Fruit fly (Drosophila melanogaster) whole organism, embryonic: ENCODE measurements around the gene CG42591.
A peak's percentile ranks its signal among the peaks of the same experiment; 100 is the strongest.

Experiments used
- Ada2b ChIP-seq: fragments of 200-800 bp; sonication (Bioruptor generic); IDR thresholded peaks from 2 replicates; pipeline ENCODE4 v1.3.6; 2022; ENCODE audit warnings: missing biosample characterization, missing genetic modification characterization
- B-H2 ChIP-seq: fragments of 200-800 bp; sonication (Bioruptor generic); optimal IDR thresholded peaks from 2 replicates; lab custom pipeline; 2018; ENCODE audit warnings: missing biosample characterization, mild to moderate bottlenecking, missing genetic modification characterization
- CG1233 ChIP-seq: fragments of 200-800 bp; sonication (Bioruptor generic); optimal IDR thresholded peaks from 4 replicates; lab custom pipeline; 2018; ENCODE audit warnings: missing biosample characterization, mild to moderate bottlenecking, missing genetic modification characterization
- CG12391 ChIP-seq: fragments of 200-800 bp; sonication (Bioruptor generic); optimal IDR thresholded peaks from 3 replicates; lab custom pipeline; 2018; ENCODE audit warnings: missing biosample characterization, mild to moderate bottlenecking, missing genetic modification characterization, moderate library complexity
- CG12659 ChIP-seq: fragments of 200-800 bp; sonication (Bioruptor generic); optimal IDR thresholded peaks from 3 replicates; lab custom pipeline; 2017; ENCODE audit warnings: mild to moderate bottlenecking, missing biosample characterization, missing genetic modification reagents, missing genetic modification characterization
- CG14710 ChIP-seq: fragments of 200-800 bp; sonication (Bioruptor generic); optimal IDR thresholded peaks from 3 replicates; lab custom pipeline; 2019; ENCODE audit warnings: missing biosample characterization, mild to moderate bottlenecking, missing genetic modification characterization, moderate library complexity
- CG17328 ChIP-seq: fragments of 200-800 bp; sonication (Bioruptor generic); IDR thresholded peaks from 2 replicates; pipeline ENCODE4 v1.3.6; 2022; ENCODE audit warnings: missing biosample characterization, missing genetic modification characterization
- CG18262 ChIP-seq: fragments of 200-800 bp; optimal IDR thresholded peaks from 3 replicates; lab custom pipeline; 2019; ENCODE audit warnings: missing biosample characterization, mild to moderate bottlenecking, missing genetic modification characterization, moderate library complexity
- CG18476 ChIP-seq: fragments of 200-800 bp; sonication (Bioruptor generic); optimal IDR thresholded peaks from 2 replicates; lab custom pipeline; 2016; ENCODE audit warnings: missing biosample characterization, mild to moderate bottlenecking, missing genetic modification characterization
- CG18599 ChIP-seq: fragments of 200-800 bp; sonication (Bioruptor generic); optimal IDR thresholded peaks from 3 replicates; lab custom pipeline; 2017; ENCODE audit warnings: missing biosample characterization, missing genetic modification characterization, mild to moderate bottlenecking, moderate library complexity, missing genetic modification reagents
- CG2199 ChIP-seq: fragments of 200-800 bp; sonication (Bioruptor generic); IDR thresholded peaks from 3 replicates; pipeline ENCODE4 v1.3.6; 2022; ENCODE audit warnings: missing biosample characterization, missing genetic modification characterization
- CG30020 ChIP-seq: fragments of 200-800 bp; optimal IDR thresholded peaks from 2 replicates; lab custom pipeline; 2019; ENCODE audit warnings: missing biosample characterization, mild to moderate bottlenecking, missing genetic modification characterization, moderate library complexity
- CG31388 ChIP-seq: fragments of 200-800 bp; sonication (Bioruptor generic); optimal IDR thresholded peaks from 2 replicates; lab custom pipeline; 2016; ENCODE audit warnings: missing biosample characterization, missing genetic modification characterization
- CG3163 ChIP-seq: fragments of 200-800 bp; sonication (Bioruptor generic); optimal IDR thresholded peaks from 3 replicates; lab custom pipeline; 2016; ENCODE audit warnings: missing biosample characterization, missing genetic modification characterization
- CG4424 ChIP-seq: fragments of 200-800 bp; sonication (Bioruptor generic); optimal IDR thresholded peaks from 3 replicates; lab custom pipeline; 2016; ENCODE audit warnings: missing biosample characterization, missing genetic modification characterization
- CG6272 ChIP-seq: fragments of 200-800 bp; sonication (Bioruptor generic); IDR thresholded peaks from 2 replicates; pipeline ENCODE4 v1.3.6; 2022; ENCODE audit warnings: missing biosample characterization, missing genetic modification characterization
- CG7786 ChIP-seq: fragments of 200-800 bp; sonication (Bioruptor generic); optimal IDR thresholded peaks from 2 replicates; lab custom pipeline; 2016; ENCODE audit warnings: missing biosample characterization, missing genetic modification characterization
- CG7928 ChIP-seq: fragments of 200-800 bp; sonication (Bioruptor generic); optimal IDR thresholded peaks from 2 replicates; lab custom pipeline; 2017; ENCODE audit warnings: missing biosample characterization, mild to moderate bottlenecking, missing genetic modification characterization
- CG8359 ChIP-seq: fragments of 200-800 bp; sonication (Bioruptor generic); optimal IDR thresholded peaks from 2 replicates; lab custom pipeline; 2017; ENCODE audit warnings: missing biosample characterization, mild to moderate bottlenecking, missing genetic modification characterization, borderline replicate concordance
- CG9609 ChIP-seq: fragments of 200-800 bp; sonication (Bioruptor generic); optimal IDR thresholded peaks from 3 replicates; lab custom pipeline; 2016; ENCODE audit warnings: missing biosample characterization, missing genetic modification characterization
- D19B ChIP-seq: fragments of 200-800 bp; sonication (Bioruptor generic); optimal IDR thresholded peaks from 2 replicates; lab custom pipeline; 2017; ENCODE audit warnings: missing biosample characterization, mild to moderate bottlenecking, missing genetic modification characterization
- Doc3 ChIP-seq: fragments of 200-800 bp; sonication (Bioruptor generic); IDR thresholded peaks from 3 replicates; pipeline ENCODE4 v1.3.6; 2022; ENCODE audit warnings: missing biosample characterization, missing genetic modification characterization; ENCODE audit not compliant: partially characterized antibody
- Dp ChIP-seq: fragments of 200-800 bp; sonication (Bioruptor generic); optimal IDR thresholded peaks from 2 replicates; lab custom pipeline; 2018; ENCODE audit warnings: missing biosample characterization, mild to moderate bottlenecking, missing genetic modification characterization, moderate library complexity
- Eip74EF ChIP-seq, 2 experiments: fragments of 200-800 bp in 1 of 2; fragments of >200 bp in 1 of 2; sonication (Bioruptor generic) in 1 of 2; optimal IDR thresholded peaks; 2 replicates each; lab custom pipeline; 2017 to 2019; ENCODE audit warnings: missing biosample characterization in 2 of 2, missing genetic modification characterization in 2 of 2, mild to moderate bottlenecking in 1 of 2, moderate library complexity in 1 of 2
- Fer3 ChIP-seq: fragments of 200-800 bp; sonication (Bioruptor generic); optimal IDR thresholded peaks from 2 replicates; lab custom pipeline; 2018; ENCODE audit warnings: missing biosample characterization, mild to moderate bottlenecking, missing genetic modification characterization, moderate library complexity
- MBD-R2 ChIP-seq: fragments of 200-800 bp; sonication (Bioruptor generic); IDR thresholded peaks from 2 replicates; pipeline ENCODE4 v1.3.6; 2022; ENCODE audit warnings: missing biosample characterization, missing genetic modification characterization
- Myb ChIP-seq: fragments of 200-800 bp; sonication (Bioruptor generic); optimal IDR thresholded peaks from 2 replicates; lab custom pipeline; 2016; ENCODE audit warnings: missing biosample characterization, missing genetic modification characterization
- NC2α ChIP-seq: fragments of 200-800 bp; sonication (Bioruptor generic); optimal IDR thresholded peaks from 2 replicates; lab custom pipeline; 2016; ENCODE audit warnings: missing biosample characterization, missing genetic modification characterization
- NC2β ChIP-seq: fragments of 200-800 bp; sonication (Bioruptor generic); optimal IDR thresholded peaks from 2 replicates; lab custom pipeline; 2016; ENCODE audit warnings: missing biosample characterization, missing genetic modification characterization
- Poxn ChIP-seq: fragments of 200-800 bp; sonication (Bioruptor generic); IDR thresholded peaks from 2 replicates; pipeline ENCODE4 v1.3.6; 2022; ENCODE audit warnings: missing biosample characterization, missing genetic modification characterization
- Scr ChIP-seq: fragments of 200-800 bp; sonication (Bioruptor generic); IDR thresholded peaks from 2 replicates; pipeline ENCODE4 v1.3.6; 2022; ENCODE audit warnings: missing biosample characterization, missing genetic modification characterization; ENCODE audit not compliant: partially characterized antibody
- Sin3A ChIP-seq: fragments of >200 bp; optimal IDR thresholded peaks from 2 replicates; lab custom pipeline; 2018
- Stat92E ChIP-seq, 3 experiments: fragments of >200 bp in 2 of 3; fragments of 200-800 bp in 1 of 3; sonication (Bioruptor generic) in 1 of 3; optimal IDR thresholded peaks; 2 replicates each; lab custom pipeline; 2017 to 2019; ENCODE audit warnings: missing biosample characterization in 3 of 3, missing genetic modification characterization in 3 of 3, mild to moderate bottlenecking in 1 of 3, moderate library complexity in 1 of 3
- cg ChIP-seq: fragments of 200-800 bp; sonication (Bioruptor generic); optimal IDR thresholded peaks from 3 replicates; lab custom pipeline; 2019; ENCODE audit warnings: missing biosample characterization, mild to moderate bottlenecking, missing genetic modification characterization, moderate library complexity
- chinmo ChIP-seq: fragments of 200-800 bp; sonication (Bioruptor generic); IDR thresholded peaks from 4 replicates; pipeline ENCODE4 v1.3.6; 2022; ENCODE audit warnings: missing biosample characterization, missing genetic modification characterization; ENCODE audit not compliant: partially characterized antibody
- dysf ChIP-seq: fragments of 200-800 bp; sonication (Bioruptor generic); IDR thresholded peaks from 3 replicates; pipeline ENCODE4 v1.3.6; 2022; ENCODE audit warnings: missing biosample characterization, missing genetic modification characterization
- eve ChIP-seq, 2 experiments: fragments of >200 bp; optimal IDR thresholded peaks; 2 replicates each; lab custom pipeline; 2017; ENCODE audit warnings: missing biosample characterization in 2 of 2, missing genetic modification characterization in 2 of 2
- fru ChIP-seq: fragments of >200 bp; optimal IDR thresholded peaks from 2 replicates; lab custom pipeline; 2017
- gem ChIP-seq: fragments of 200-800 bp; sonication (Bioruptor generic); optimal IDR thresholded peaks from 2 replicates; lab custom pipeline; 2019; ENCODE audit warnings: missing biosample characterization, mild to moderate bottlenecking, missing genetic modification characterization, moderate library complexity
- hbn ChIP-seq: fragments of 200-800 bp; sonication (Bioruptor generic); IDR thresholded peaks from 2 replicates; pipeline ENCODE4 v1.3.6; 2022; ENCODE audit warnings: missing biosample characterization, missing genetic modification characterization; ENCODE audit not compliant: partially characterized antibody
- her ChIP-seq: fragments of 200-800 bp; sonication (Bioruptor generic); optimal IDR thresholded peaks from 2 replicates; lab custom pipeline; 2016; ENCODE audit warnings: missing biosample characterization, missing genetic modification characterization
- lilli ChIP-seq: fragments of 200-800 bp; sonication (Bioruptor generic); optimal IDR thresholded peaks from 3 replicates; lab custom pipeline; 2016; ENCODE audit warnings: missing biosample characterization, missing genetic modification characterization
- mirr ChIP-seq: fragments of 200-800 bp; sonication (Bioruptor generic); optimal IDR thresholded peaks from 3 replicates; lab custom pipeline; 2018; ENCODE audit warnings: missing biosample characterization, mild to moderate bottlenecking, missing genetic modification characterization
- p53 ChIP-seq: fragments of 200-800 bp; sonication (Bioruptor generic); optimal IDR thresholded peaks from 2 replicates; lab custom pipeline; 2016; ENCODE audit warnings: missing biosample characterization, missing genetic modification characterization
- pzg ChIP-seq: fragments of 200-800 bp; sonication (Bioruptor generic); optimal IDR thresholded peaks from 3 replicates; lab custom pipeline; 2018; ENCODE audit warnings: missing biosample characterization, mild to moderate bottlenecking, missing genetic modification characterization, moderate library complexity
- slbo ChIP-seq: fragments of 200-800 bp; sonication (Bioruptor generic); IDR thresholded peaks from 2 replicates; pipeline ENCODE4 v1.3.6; 2022; ENCODE audit warnings: missing biosample characterization, missing genetic modification characterization
- sob ChIP-seq: fragments of 200-800 bp; sonication (Bioruptor generic); IDR thresholded peaks from 2 replicates; pipeline ENCODE4 v1.3.6; 2022; ENCODE audit warnings: missing biosample characterization, missing genetic modification characterization
- stwl ChIP-seq: fragments of 200-800 bp; sonication (Bioruptor generic); optimal IDR thresholded peaks from 3 replicates; lab custom pipeline; 2018; ENCODE audit warnings: missing biosample characterization, mild to moderate bottlenecking, missing genetic modification characterization, moderate library complexity
- tna ChIP-seq: fragments of 200-800 bp; sonication (Bioruptor generic); IDR thresholded peaks from 2 replicates; pipeline ENCODE4 v1.3.6; 2022; ENCODE audit warnings: missing biosample characterization, missing genetic modification characterization; ENCODE audit not compliant: partially characterized antibody
- vvl ChIP-seq: fragments of 200-800 bp; sonication (Bioruptor generic); IDR thresholded peaks from 2 replicates; pipeline ENCODE4 v1.3.6; 2022; ENCODE audit warnings: missing biosample characterization, missing genetic modification characterization

Gene CG42591

DNA sequence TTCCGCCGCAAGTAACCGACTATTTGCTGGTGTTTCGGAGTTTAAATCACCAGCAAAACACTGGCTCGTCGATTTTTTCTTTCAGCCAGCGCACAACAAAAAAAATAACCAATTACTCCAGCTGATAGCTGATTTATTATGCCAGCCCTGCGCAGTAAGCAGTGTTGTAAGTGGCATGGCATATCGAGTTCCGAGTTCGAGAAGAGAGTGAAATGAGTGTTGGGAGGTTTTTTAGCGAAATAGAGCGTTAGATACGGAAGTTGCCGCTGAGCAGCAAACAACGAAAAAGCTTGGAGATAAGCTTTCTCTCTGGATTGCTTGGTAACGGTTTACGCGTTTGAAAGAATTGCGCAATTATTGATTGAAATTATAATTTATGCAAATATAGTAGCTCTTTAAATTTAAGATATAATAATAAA, 21.9 kb upstream of the CG42591 start, which contains the start of gene CG7565 (continued):
- no peak for TF ChIP-seq eve (GFP tag; optimal IDR thresholded peaks at IDR 0.05; lab: Kevin White, UChicago)
- no peak for TF ChIP-seq CG8359 (GFP tag; lab: Kevin White, UChicago)
- peak; percentile 33 for TF ChIP-seq CG7786 (GFP tag; lab: Kevin White, UChicago)
- peak; percentile 17 for TF ChIP-seq CG4424 (GFP tag; lab: Kevin White, UChicago)
- TF ChIP-seq cg: no peak
- TF ChIP-seq NC2β: peak; percentile 41
- peak; percentile 12 for TF ChIP-seq CG1233 (GFP tag; lab: Kevin White, UChicago)
- TF ChIP-seq D19B (GFP tag; lab: Kevin White, UChicago): peak; percentile 5
- peak; percentile 93 for TF ChIP-seq CG7928 (GFP tag; lab: Kevin White, UChicago)
- TF ChIP-seq Myb (GFP tag; lab: Kevin White, UChicago): peak; percentile 77
- peak; percentile 77 for TF ChIP-seq her
- no peak for TF ChIP-seq CG17328 (GFP tag; lab: Robert Waterston, UW)
- no peak for TF ChIP-seq CG30020 (tag; lab: Kevin White, UChicago)
- TF ChIP-seq slbo (GFP tag; lab: Robert Waterston, UW): peak; percentile 6; the same call in 1 of the 2 replicates
- TF ChIP-seq CG3163 (GFP tag; lab: Kevin White, UChicago): peak; percentile 66
- TF ChIP-seq B-H2 (GFP tag; lab: Kevin White, UChicago): peak; percentile 84
- peak; percentile 5 for TF ChIP-seq gem
- TF ChIP-seq CG2199 (GFP tag; lab: Robert Waterston, UW): no peak
- no peak for TF ChIP-seq Sin3A
- peak in 1 of 2 experiments; percentile 78 for TF ChIP-seq Eip74EF (GFP tag; optimal IDR thresholded peaks at IDR 0.05; lab: Kevin White, UChicago)
- TF ChIP-seq MBD-R2 (GFP tag; lab: Robert Waterston, UW): peak; percentile 74
- TF ChIP-seq CG9609 (GFP tag; lab: Kevin White, UChicago): peak; percentile 16
- no peak for TF ChIP-seq Stat92E (GFP tag; optimal IDR thresholded peaks at IDR 0.05; lab: Kevin White, UChicago)
- TF ChIP-seq CG12659: peak; percentile 69
- TF ChIP-seq Fer3 (tag; lab: Kevin White, UChicago): peak; percentile 35
- no peak for TF ChIP-seq Poxn (GFP tag; lab: Robert Waterston, UW)
- TF ChIP-seq CG6272 (GFP tag; lab: Robert Waterston, UW): no peak
- peak; percentile 3 for TF ChIP-seq CG18476
- TF ChIP-seq Ada2b: no peak
- TF ChIP-seq CG14710 (tag; lab: Kevin White, UChicago): peak; percentile 55
- peak; percentile 58; the same call in 1 of the 2 replicates for TF ChIP-seq sob (GFP tag; lab: Robert Waterston, UW)
- peak; percentile 84 for TF ChIP-seq CG18599 (GFP tag; lab: Kevin White, UChicago)
- TF ChIP-seq chinmo: no peak
- peak; percentile 60; the same call in 1 of the 3 replicates for TF ChIP-seq Doc3 (GFP tag; lab: Robert Waterston, UW)
- no peak for TF ChIP-seq p53 (GFP tag; lab: Kevin White, UChicago)
- peak; percentile 99 for TF ChIP-seq stwl (tag; lab: Kevin White, UChicago)
- no peak for TF ChIP-seq NC2α (GFP tag; lab: Kevin White, UChicago)
- TF ChIP-seq CG18262: peak; percentile 14
- peak; percentile 23 for TF ChIP-seq CG12391 (tag; lab: Kevin White, UChicago)
- peak; percentile 77 for TF ChIP-seq vvl (GFP tag; lab: Robert Waterston, UW)
- TF ChIP-seq mirr (GFP tag; lab: Kevin White, UChicago): peak; percentile 80
- 0 out of 2 replicates have a peak, but pooled peaks have one; percentile 32 for TF ChIP-seq hbn (GFP tag; lab: Robert Waterston, UW)
- no peak for TF ChIP-seq fru (lab: Kevin White, UChicago)
- peak; percentile 19; the same call in 1 of the 2 replicates for TF ChIP-seq tna (GFP tag; lab: Robert Waterston, UW)
- peak; percentile 38 for TF ChIP-seq Dp
- peak; percentile 81 for TF ChIP-seq pzg (GFP tag; lab: Kevin White, UChicago)
- TF ChIP-seq lilli (GFP tag; lab: Kevin White, UChicago): peak; percentile 60
- peak; percentile 55 for TF ChIP-seq Scr
- TF ChIP-seq CG31388 (GFP tag; lab: Kevin White, UChicago): no peak
- no peak for TF ChIP-seq dysf
